Fruit fly (Drosophila melanogaster) whole organism, adult: Measurements from ENCODE around the gene CG1542.

Source experiments
- CG12768 ChIP-seq: fragments of 200-800 bp; sonication (Bioruptor generic); optimal IDR thresholded peaks from 2 replicates; lab custom pipeline; 2017; ENCODE audit warnings: missing biosample characterization, missing genetic modification characterization, mild to moderate bottlenecking, moderate library complexity, missing genetic modification reagents
- CG14711 ChIP-seq: fragments of 200-800 bp; sonication (Bioruptor generic); optimal IDR thresholded peaks from 2 replicates; lab custom pipeline; 2018; ENCODE audit warnings: missing biosample characterization, mild to moderate bottlenecking, missing genetic modification characterization, moderate library complexity
- CG1620 ChIP-seq: fragments of 200-800 bp; sonication (Bioruptor generic); optimal IDR thresholded peaks from 2 replicates; lab custom pipeline; 2016; ENCODE audit warnings: missing biosample characterization, missing genetic modification characterization
- CG7101 ChIP-seq: fragments of 200-800 bp; sonication (Bioruptor generic); optimal IDR thresholded peaks from 2 replicates; lab custom pipeline; 2018; ENCODE audit warnings: missing biosample characterization, mild to moderate bottlenecking, missing genetic modification characterization, moderate library complexity
- Clk ChIP-seq: fragments of 200-800 bp; sonication (Bioruptor generic); optimal IDR thresholded peaks from 2 replicates; lab custom pipeline; 2017; ENCODE audit warnings: missing biosample characterization, missing genetic modification characterization
- Hr96 ChIP-seq: fragments of 200-800 bp; sonication (Bioruptor generic); optimal IDR thresholded peaks from 2 replicates; lab custom pipeline; 2016; ENCODE audit warnings: missing biosample characterization, missing genetic modification characterization
- Mnt ChIP-seq: fragments of 200-800 bp; sonication (Bioruptor generic); optimal IDR thresholded peaks from 2 replicates; lab custom pipeline; 2016; ENCODE audit warnings: missing biosample characterization, mild to moderate bottlenecking, missing genetic modification characterization
- tj ChIP-seq: fragments of 200-800 bp; sonication (Bioruptor generic); optimal IDR thresholded peaks from 3 replicates; lab custom pipeline; 2017; ENCODE audit warnings: missing biosample characterization, mild to moderate bottlenecking, missing genetic modification characterization, moderate library complexity
- toe ChIP-seq: fragments of 200-800 bp; sonication (Bioruptor generic); optimal IDR thresholded peaks from 2 replicates; lab custom pipeline; 2016; ENCODE audit warnings: missing biosample characterization, missing genetic modification characterization

DNA sequence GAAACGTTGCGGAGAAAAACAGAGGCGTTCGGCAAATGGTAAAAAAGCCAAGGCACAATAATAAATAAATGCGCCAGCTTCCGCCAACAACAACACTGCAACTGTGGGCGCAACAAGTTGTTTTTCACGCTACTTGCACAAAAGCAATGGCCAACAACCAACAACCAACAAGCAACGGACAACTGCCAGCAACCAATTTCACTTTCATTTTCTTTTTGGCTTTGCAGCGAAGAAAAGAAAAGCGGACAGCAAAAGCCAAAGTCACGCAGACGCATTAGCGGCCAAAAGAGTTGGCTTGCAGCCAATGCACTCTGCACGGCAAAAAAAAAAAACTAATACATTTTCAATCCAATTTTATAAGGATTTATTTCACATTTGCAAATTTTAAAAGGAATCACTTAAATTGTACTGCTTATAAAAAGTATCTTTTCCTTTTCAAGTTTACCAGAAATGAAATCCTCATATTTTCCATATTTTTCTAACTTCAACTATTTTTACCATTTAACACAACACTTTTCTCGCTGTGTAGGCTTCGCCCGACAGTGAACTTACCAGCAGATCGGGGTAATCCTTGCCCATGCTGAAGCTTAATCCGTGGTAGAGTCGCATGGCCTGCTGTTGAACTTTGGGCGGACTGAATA lies 38.0 kb downstream of the CG1542 start:
- no peak for TF ChIP-seq Hr96 (GFP tag; lab: Kevin White, UChicago)
- no peak for TF ChIP-seq CG12768 (GFP tag; lab: Kevin White, UChicago)
- TF ChIP-seq CG1620 (GFP tag; lab: Kevin White, UChicago): no peak
- no peak for TF ChIP-seq tj (GFP tag; lab: Kevin White, UChicago)
- no peak for TF ChIP-seq Mnt (GFP tag; lab: Kevin White, UChicago)
- TF ChIP-seq toe (GFP tag; lab: Kevin White, UChicago): no peak
- no peak for TF ChIP-seq CG7101
- no peak for TF ChIP-seq Clk (GFP tag; lab: Kevin White, UChicago)
- TF ChIP-seq CG14711 (tag; lab: Kevin White, UChicago): no peak
